Worm (Caenorhabditis elegans) whole organism, early embryonic: ENCODE results near the gene B0524.6.
A peak's percentile ranks its signal among the peaks of the same experiment; 100 is the strongest.

Source experiments
- F13C5.2 ChIP-seq: sonication (generic microtip); optimal IDR thresholded peaks from 2 replicates; lab custom pipeline; 2017; ENCODE audit warnings: mild to moderate bottlenecking, missing genetic modification characterization, inconsistent platforms, missing compliant biosample characterization
- ama-1 ChIP-seq: fragments of 150-350 bp; optimal IDR thresholded peaks from 2 replicates; lab custom pipeline; 2014
- ceh-13 ChIP-seq: fragments of 200-800 bp; sonication (Bioruptor generic); optimal IDR thresholded peaks from 2 replicates; lab custom pipeline; 2018; ENCODE audit warnings: mild to moderate bottlenecking, missing genetic modification characterization, missing compliant biosample characterization
- ets-7 ChIP-seq: sonication (generic microtip); optimal IDR thresholded peaks from 2 replicates; lab custom pipeline; 2016; ENCODE audit warnings: missing genotype, missing genetic modification characterization, missing compliant biosample characterization
- flt-1 ChIP-seq: fragments of 200-800 bp; sonication (Bioruptor generic); IDR thresholded peaks from 2 replicates; pipeline ENCODE4 v1.3.6; 2022; ENCODE audit warnings: missing genetic modification characterization, missing compliant biosample characterization
- hmbx-1 ChIP-seq: sonication (generic microtip); optimal IDR thresholded peaks from 2 replicates; lab custom pipeline; 2016; ENCODE audit warnings: mild to moderate bottlenecking, missing genetic modification characterization, missing compliant biosample characterization
- hmg-4 ChIP-seq: fragments of 200-800 bp; sonication (Bioruptor generic); optimal IDR thresholded peaks from 2 replicates; lab custom pipeline; 2018; ENCODE audit warnings: mild to moderate bottlenecking, missing genetic modification characterization, missing compliant biosample characterization
- hnd-1 ChIP-seq: sonication (generic microtip); optimal IDR thresholded peaks from 2 replicates; lab custom pipeline; 2016; ENCODE audit warnings: missing genetic modification characterization, missing compliant biosample characterization
- pes-1 ChIP-seq: fragments of 200-800 bp; sonication (Bioruptor generic); IDR thresholded peaks from 2 replicates; pipeline ENCODE4 v1.3.6; 2022; ENCODE audit warnings: missing genetic modification reagents, missing genetic modification characterization, missing compliant biosample characterization
- scrt-1 ChIP-seq: fragments of 200-800 bp; sonication (Bioruptor generic); IDR thresholded peaks from 2 replicates; pipeline ENCODE4 v1.3.6; 2022; ENCODE audit warnings: missing genetic modification characterization, missing compliant biosample characterization
- sea-1 ChIP-seq: fragments of 200-800 bp; sonication (Bioruptor generic); conservative IDR thresholded peaks from 2 replicates; pipeline ENCODE4 v1.3.6; 2022; ENCODE audit warnings: missing genetic modification characterization, missing compliant biosample characterization
- tbx-11 ChIP-seq: fragments of 200-800 bp; sonication (Bioruptor generic); IDR thresholded peaks from 2 replicates; pipeline ENCODE4 v1.3.6; 2022; ENCODE audit warnings: missing genetic modification characterization, missing compliant biosample characterization
- tbx-37 ChIP-seq: fragments of 200-800 bp; sonication (Bioruptor generic); conservative IDR thresholded peaks from 2 replicates; pipeline ENCODE4 v1.3.6; 2022; ENCODE audit warnings: missing genetic modification reagents, missing genetic modification characterization, missing compliant biosample characterization
- tra-4 ChIP-seq: sonication (generic microtip); optimal IDR thresholded peaks from 2 replicates; lab custom pipeline; 2017; ENCODE audit warnings: missing genetic modification characterization, missing compliant biosample characterization

- TF ChIP-seq hmbx-1 (tag; lab: Kevin White, UChicago) (no peak), ama-1 (lab: Kevin White, UChicago) (no peak), flt-1 (no peak; the same call in 1 of the 2 replicates), ceh-13 (no peak), pes-1 (GFP tag; lab: Robert Waterston, UW) (peak; percentile 67; the same call in 1 of the 2 replicates), tbx-11 (GFP tag; lab: Robert Waterston, UW) (no peak), sea-1 (GFP tag; lab: Robert Waterston, UW) (no peak), F13C5.2 (tag; lab: Kevin White, UChicago) (no peak), scrt-1 (GFP tag; lab: Robert Waterston, UW) (no peak), ets-7 (no peak), hmg-4 (GFP tag; lab: Kevin White, UChicago) (peak; percentile 7), tbx-37 (GFP tag; lab: Robert Waterston, UW) (peak; percentile 17; the same call in 1 of the 2 replicates), hnd-1 (tag; lab: Kevin White, UChicago) (no peak), tra-4 (tag; lab: Kevin White, UChicago) (no peak)
These were observed 19.7 kb upstream of the B0524.6 start for ce11 chrIII:1925048-1925537.
